Fruit fly (Drosophila melanogaster) whole organism: ENCODE measurements around the gene CG15506.

Experiments used
- EcR ChIP-seq, 2 experiments: fragments of >200 bp; optimal IDR thresholded peaks; 2 replicates each; lab custom pipeline; 2017; ENCODE audit warnings: missing biosample characterization in 2 of 2, missing genetic modification characterization in 2 of 2, missing genetic modification reagents in 2 of 2
- pan ChIP-seq: fragments of >200 bp; optimal IDR thresholded peaks from 2 replicates; lab custom pipeline; 2017
- psq ChIP-seq: fragments of >200 bp; optimal IDR thresholded peaks from 2 replicates; lab custom pipeline; 2017

DNA sequence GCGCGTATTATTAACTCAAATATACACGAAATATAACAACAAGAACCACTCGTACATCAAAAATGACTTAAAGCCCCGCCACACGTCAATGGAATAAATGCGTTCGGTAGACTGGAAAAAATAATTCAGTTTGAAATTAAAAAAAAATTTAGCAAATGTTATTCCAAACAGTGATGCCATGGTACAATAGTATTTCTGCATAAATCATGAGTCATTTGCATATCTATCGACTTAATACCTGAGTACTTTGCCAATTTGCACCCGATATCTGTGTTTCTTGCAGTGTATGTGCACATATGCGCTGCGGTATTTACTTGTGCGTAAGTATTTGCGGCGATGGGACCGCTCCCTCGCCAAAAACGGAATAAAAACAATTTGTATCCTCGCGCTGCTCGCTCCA is 44.7 kb downstream of the CG15506 start:
- peak in 1 of 2 experiments; percentile 45 for TF ChIP-seq EcR (GFP tag; optimal IDR thresholded peaks at IDR 0.05; lab: Kevin White, UChicago)
- TF ChIP-seq psq (lab: Kevin White, UChicago) = no peak
- no peak for TF ChIP-seq pan (lab: Kevin White, UChicago)
